Fruit fly (Drosophila melanogaster) whole organism, adult: Measurements from ENCODE around the gene CG13891.

ENCODE experiments used
- CG11617 ChIP-seq: fragments of 200-800 bp; sonication (Bioruptor generic); optimal IDR thresholded peaks from 2 replicates; lab custom pipeline; 2017; ENCODE audit warnings: mild to moderate bottlenecking, missing biosample characterization, missing genetic modification reagents, missing genetic modification characterization
- CG12768 ChIP-seq: fragments of 200-800 bp; sonication (Bioruptor generic); optimal IDR thresholded peaks from 2 replicates; lab custom pipeline; 2017; ENCODE audit warnings: missing biosample characterization, missing genetic modification characterization, mild to moderate bottlenecking, moderate library complexity, missing genetic modification reagents
- CG14711 ChIP-seq: fragments of 200-800 bp; sonication (Bioruptor generic); optimal IDR thresholded peaks from 2 replicates; lab custom pipeline; 2018; ENCODE audit warnings: missing biosample characterization, mild to moderate bottlenecking, missing genetic modification characterization, moderate library complexity
- CG7045 ChIP-seq: fragments of 200-800 bp; sonication (Bioruptor generic); optimal IDR thresholded peaks from 2 replicates; lab custom pipeline; 2017; ENCODE audit warnings: missing biosample characterization, mild to moderate bottlenecking, missing genetic modification characterization
- kay ChIP-seq: fragments of 200-800 bp; sonication (Bioruptor generic); peaks from one replicate; lab custom pipeline; 2016; ENCODE audit warnings: missing biosample characterization, missing genetic modification characterization, borderline replicate concordance

DNA sequence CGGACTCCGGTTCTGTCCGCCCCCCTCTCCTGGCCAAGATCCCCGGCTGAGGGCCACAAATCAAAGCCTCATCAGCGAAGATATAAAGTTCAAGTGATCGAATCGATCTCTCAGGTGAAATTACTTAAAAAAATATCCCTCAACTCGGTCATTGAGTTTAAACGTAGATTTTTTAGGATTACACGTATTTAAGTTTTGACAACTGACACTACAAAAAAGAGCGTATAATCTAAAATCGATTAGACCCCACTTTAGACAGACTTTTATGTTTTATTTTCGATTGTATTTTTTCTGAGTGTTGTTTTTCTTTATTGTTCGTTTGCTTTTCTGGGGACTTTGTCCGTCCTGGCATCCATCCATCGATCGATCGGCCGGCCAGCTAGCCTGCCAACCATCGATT is 48.6 kb downstream of the CG13891 start:
- TF ChIP-seq CG12768, result no peak
- TF ChIP-seq CG7045 (GFP tag; lab: Kevin White, UChicago), result no peak
- TF ChIP-seq CG11617 (GFP tag; lab: Kevin White, UChicago), result no peak
- TF ChIP-seq kay (GFP tag; lab: Kevin White, UChicago), result no peak
- no peak for TF ChIP-seq CG14711 (tag; lab: Kevin White, UChicago)
